Worm (Caenorhabditis elegans) whole organism, L4/young adult: Measurements from ENCODE around the gene F11D11.4.

ENCODE experiments used
- W03F9.2 ChIP-seq: fragments of 150-350 bp; optimal IDR thresholded peaks from 2 replicates; lab custom pipeline; 2014; ENCODE audit warnings: missing biosample characterization, missing genetic modification characterization
- dao-5 ChIP-seq: sonication (generic microtip); optimal IDR thresholded peaks from 2 replicates; lab custom pipeline; 2016; ENCODE audit warnings: missing genotype, missing genetic modification characterization, moderate library complexity, missing compliant biosample characterization
- him-1 ChIP-seq: sonication (generic microtip); optimal IDR thresholded peaks from 2 replicates; lab custom pipeline; 2016; ENCODE audit warnings: missing genotype, missing genetic modification reagents, missing genetic modification characterization, missing compliant biosample characterization

F11D11.4 gene

ce11 chrV:18780605-18781004, 19.4 kb downstream of the F11D11.4 start:
- no peak for TF ChIP-seq W03F9.2 (tag; lab: Kevin White, UChicago)
- no peak for TF ChIP-seq dao-5
- no peak for TF ChIP-seq him-1 (tag; lab: Kevin White, UChicago)

ce11 chrV:18782747-18783146, 21.6 kb downstream of the F11D11.4 start:
- TF ChIP-seq dao-5 (no peak), him-1 (tag; lab: Kevin White, UChicago) (no peak), W03F9.2 (tag; lab: Kevin White, UChicago) (no peak)

- no peak for TF ChIP-seq W03F9.2 (tag; lab: Kevin White, UChicago)
- no peak for TF ChIP-seq dao-5
Measured at ce11 chrV:18783474-18783873, 22.3 kb downstream of the F11D11.4 start, which contains the start of gene Y17D7B.10. Y17D7B.10 (plus strand) TSS chrV:18783716.

ce11 chrV:18786694-18787093, 25.5 kb downstream of the F11D11.4 start, which contains the start of gene Y17D7B.3:
Y17D7B.3 (minus strand) TSS chrV:18786794.
- TF ChIP-seq dao-5 (no peak), W03F9.2 (tag; lab: Kevin White, UChicago) (no peak), him-1 (tag; lab: Kevin White, UChicago) (no peak)

ce11 chrV:18787417-18787918, 26.3 kb downstream of the F11D11.4 start, which contains the start of gene Y17D7B.2:
Y17D7B.2 (plus strand) TSS chrV:18787739.
- no peak for TF ChIP-seq him-1 (tag; lab: Kevin White, UChicago)
- TF ChIP-seq dao-5: no peak
- TF ChIP-seq W03F9.2 (tag; lab: Kevin White, UChicago): no peak

ce11 chrV:18790658-18791057, 29.5 kb downstream of the F11D11.4 start, which contains the start of gene nhr-231:
nhr-231 (plus strand) TSS chrV:18790958.
- no peak for TF ChIP-seq W03F9.2 (tag; lab: Kevin White, UChicago)

- TF ChIP-seq dao-5: no peak
- no peak for TF ChIP-seq him-1 (tag; lab: Kevin White, UChicago)
- TF ChIP-seq W03F9.2 (tag; lab: Kevin White, UChicago): no peak
Measured at ce11 chrV:18800811-18801210, 39.6 kb downstream of the F11D11.4 start, which contains the start of gene nhr-170. nhr-170 (minus strand) TSS chrV:18800826.

ce11 chrV:18802077-18802476, 40.9 kb downstream of the F11D11.4 start, which contains the start of gene C54E10.11:
C54E10.11 (minus strand) TSS chrV:18802177.
- TF ChIP-seq dao-5 (no peak), him-1 (tag; lab: Kevin White, UChicago) (no peak), W03F9.2 (tag; lab: Kevin White, UChicago) (no peak)

- TF ChIP-seq him-1 (tag; lab: Kevin White, UChicago): no peak
- TF ChIP-seq W03F9.2 (tag; lab: Kevin White, UChicago): no peak
- no peak for TF ChIP-seq dao-5
Measured at ce11 chrV:18803260-18803659, 42.1 kb downstream of the F11D11.4 start, which contains the start of gene C54E10.10. C54E10.10 (minus strand) TSS chrV:18803360.

- TF ChIP-seq dao-5 (no peak), him-1 (tag; lab: Kevin White, UChicago) (no peak), W03F9.2 (tag; lab: Kevin White, UChicago) (no peak)
Measured at ce11 chrV:18806409-18806808, 45.2 kb downstream of the F11D11.4 start, which contains the start of gene sri-10. sri-10 (minus strand) TSS chrV:18806509.

- no peak for TF ChIP-seq him-1 (tag; lab: Kevin White, UChicago)
- TF ChIP-seq W03F9.2 (tag; lab: Kevin White, UChicago): no peak
- TF ChIP-seq dao-5: no peak
Measured at ce11 chrV:18808621-18809020, 47.4 kb downstream of the F11D11.4 start, which contains the start of gene C54E10.6. C54E10.6 (minus strand) TSS chrV:18808729.

- TF ChIP-seq dao-5: no peak
Measured at ce11 chrV:18810705-18811104, 49.5 kb downstream of the F11D11.4 start, which contains the start of gene C54E10.3. C54E10.3 (plus strand) TSS chrV:18811005.
